Worm (Caenorhabditis elegans) whole organism, L1 larva: ENCODE results near the gene T13C5.7.

ENCODE experiments used
- ets-5 ChIP-seq: fragments of 200-800 bp; sonication (Bioruptor generic); IDR thresholded peaks from 2 replicates; pipeline ENCODE4 v1.3.6; 2022; ENCODE audit warnings: missing genetic modification characterization, missing compliant biosample characterization
- lin-14 ChIP-seq: fragments of 200-800 bp; sonication (Bioruptor generic); optimal IDR thresholded peaks from 2 replicates; lab custom pipeline; 2018; ENCODE audit warnings: mild to moderate bottlenecking, missing genetic modification characterization, moderate library complexity, missing compliant biosample characterization
- lin-15B ChIP-seq: fragments of 150-350 bp; sonication (generic microtip); optimal IDR thresholded peaks from 3 replicates; lab custom pipeline; 2014; ENCODE audit warnings: missing biosample characterization, missing genetic modification characterization
- nhr-12 ChIP-seq: sonication (generic microtip); optimal IDR thresholded peaks from 2 replicates; lab custom pipeline; 2017; ENCODE audit warnings: missing biosample characterization, missing genetic modification characterization

DNA sequence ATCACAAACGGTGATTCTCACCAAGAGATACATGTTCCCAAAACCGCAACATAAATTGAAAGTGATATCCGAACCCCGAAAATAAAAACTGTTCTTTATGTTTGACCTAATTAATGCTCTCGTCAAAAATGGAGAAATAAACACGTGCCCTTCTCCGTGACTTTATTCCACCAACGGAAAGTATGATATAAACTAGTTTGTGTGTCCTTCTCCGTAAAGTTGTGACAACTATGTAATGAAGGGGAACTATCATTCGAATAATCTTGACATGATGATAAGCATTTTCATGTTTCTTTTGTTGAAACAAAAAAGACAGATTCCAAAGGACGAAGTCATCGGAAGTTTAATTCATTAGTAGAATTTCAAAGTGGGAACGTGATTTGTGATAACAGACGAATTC is 21.1 kb downstream of the T13C5.7 start:
- TF ChIP-seq lin-14 (GFP tag; lab: Kevin White, UChicago) = peak; percentile 46
- no peak for TF ChIP-seq nhr-12 (tag; lab: Kevin White, UChicago)
- TF ChIP-seq lin-15B (tag; lab: Kevin White, UChicago) = no peak
- TF ChIP-seq ets-5 = no peak
